Worm (Caenorhabditis elegans): ENCODE measurements around the gene lron-1.

Gene lron-1

DNA sequence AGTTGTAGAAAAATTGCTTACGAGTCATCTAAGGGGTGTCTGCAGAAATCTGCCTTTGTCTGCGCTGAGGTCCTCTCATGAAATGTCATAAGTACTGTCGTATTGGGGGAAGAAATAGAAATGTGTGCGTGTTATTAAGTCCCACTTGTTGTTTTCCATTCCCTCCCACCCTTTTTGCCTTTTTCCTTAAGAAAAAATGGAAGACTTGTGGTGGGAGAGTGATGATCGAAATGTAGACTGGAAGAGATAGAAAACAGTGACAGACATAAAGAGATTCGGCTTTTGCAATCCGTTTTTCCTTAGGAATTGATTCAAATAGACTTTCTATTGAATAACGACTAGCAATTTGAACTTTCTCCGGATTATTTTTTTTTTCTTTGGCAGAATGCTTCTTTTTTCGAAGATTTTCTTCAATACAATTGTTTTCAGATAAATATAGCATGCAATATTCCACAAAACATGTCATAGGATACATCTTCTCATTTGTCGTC is 22.8 kb upstream of the lron-1 start, which contains the start of gene ram-5:
TSS of gene ram-5 (plus strand) at position 441 of the 491 bp plus-strand sequence.
- TF ChIP-seq ttx-3 (tag; optimal IDR thresholded peaks at IDR 0.05) (no peak), tbx-2 (tag; optimal IDR thresholded peaks at IDR 0.05) (no peak), nfya-1 (tag; optimal IDR thresholded peaks at IDR 0.05) (no peak), che-1 (tag; optimal IDR thresholded peaks at IDR 0.05) (no peak), unc-3 (GFP tag; conservative IDR thresholded peaks at IDR 0.05) (no peak), unc-3 (tag; optimal IDR thresholded peaks at IDR 0.05) (no peak), sox-4 (tag; optimal IDR thresholded peaks at IDR 0.05) (no peak), ztf-16 (tag; optimal IDR thresholded peaks at IDR 0.05) (no peak), Y22D7AL.16 (tag; optimal IDR thresholded peaks at IDR 0.05) (no peak), ets-4 (tag; optimal IDR thresholded peaks at IDR 0.05) (no peak)

DNA sequence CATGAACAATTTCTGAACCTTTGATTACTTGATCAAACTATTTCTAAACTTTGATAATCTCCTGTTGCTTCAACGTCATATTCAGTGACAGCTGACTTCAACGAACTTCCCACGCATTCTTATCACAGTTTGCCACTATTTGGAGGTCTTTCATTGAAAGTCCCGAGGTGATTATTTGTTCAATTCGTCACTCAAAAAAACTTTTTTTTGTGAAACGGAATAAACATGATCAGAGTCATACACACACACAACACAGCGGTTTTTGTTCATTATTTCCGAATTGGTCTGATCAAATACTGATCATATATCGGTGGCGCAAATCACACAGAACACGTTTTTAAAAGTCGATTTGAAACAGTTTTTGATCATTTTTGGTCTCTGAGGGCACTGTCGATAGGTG is 16.1 kb upstream of the lron-1 start:
- TF ChIP-seq pat-9 (tag; optimal IDR thresholded peaks at IDR 0.05) (no peak), C08G9.2 (tag; optimal IDR thresholded peaks at IDR 0.05) (no peak), nfya-1 (tag; optimal IDR thresholded peaks at IDR 0.05) (no peak), unc-3 (GFP tag; conservative IDR thresholded peaks at IDR 0.05) (no peak), unc-3 (tag; optimal IDR thresholded peaks at IDR 0.05) (no peak), ceh-22 (tag; optimal IDR thresholded peaks at IDR 0.05) (no peak), Y22D7AL.16 (tag; optimal IDR thresholded peaks at IDR 0.05) (no peak), unc-55 (GFP tag; optimal IDR thresholded peaks at IDR 0.05) (no peak), fkh-10 (GFP tag; optimal IDR thresholded peaks at IDR 0.05) (no peak), ceh-6 (GFP tag; optimal IDR thresholded peaks at IDR 0.05) (no peak), tbx-7 (tag; optimal IDR thresholded peaks at IDR 0.05) (no peak), dmd-4 (tag; optimal IDR thresholded peaks at IDR 0.05; ENCODE audit: borderline replicate concordance) (no peak), nhr-11 (tag; optimal IDR thresholded peaks at IDR 0.05) (no peak), pha-4 (tag; optimal IDR thresholded peaks at IDR 0.05) (no peak)

DNA sequence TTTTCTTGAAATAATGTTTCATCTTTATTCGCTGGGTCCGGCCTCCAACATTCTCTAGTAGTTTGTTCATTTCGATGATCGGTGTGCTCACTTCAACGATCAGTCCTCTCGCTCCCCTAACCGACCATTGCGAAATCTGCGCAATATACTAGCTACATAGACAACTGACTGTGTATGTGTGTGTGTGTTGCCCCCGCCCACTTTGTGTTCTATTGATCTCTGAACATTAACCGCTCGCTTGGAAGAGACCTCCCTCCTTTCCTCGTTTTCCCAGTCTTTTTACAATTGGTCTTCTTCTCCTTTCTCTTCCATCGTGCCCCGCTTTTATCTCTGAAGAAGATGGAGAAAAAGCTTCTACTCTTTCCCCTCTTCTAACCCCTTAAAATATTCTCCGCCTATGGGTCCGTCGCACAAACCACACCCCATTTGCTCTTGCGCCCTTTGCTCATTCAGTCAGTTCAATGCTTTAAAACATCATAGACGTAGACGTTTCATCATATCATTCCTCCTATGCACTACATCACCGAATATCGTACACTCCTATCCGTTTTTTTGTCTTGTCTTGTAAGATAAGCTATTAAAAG is 15.1 kb upstream of the lron-1 start:
- TF ChIP-seq hlh-8 (tag; optimal IDR thresholded peaks at IDR 0.05): no peak
- no peak for TF ChIP-seq hlh-13 (GFP tag; optimal IDR thresholded peaks at IDR 0.05)
- TF ChIP-seq unc-86 (tag; optimal IDR thresholded peaks at IDR 0.05): no peak
- TF ChIP-seq tbx-2 (tag; optimal IDR thresholded peaks at IDR 0.05): peak; percentile 53
- TF ChIP-seq ref-2 (tag; optimal IDR thresholded peaks at IDR 0.05): peak; percentile 48
- TF ChIP-seq ceh-31 (tag; optimal IDR thresholded peaks at IDR 0.05): peak; percentile 45
- peak; percentile 8 for TF ChIP-seq ceh-34 (tag; optimal IDR thresholded peaks at IDR 0.05)
- TF ChIP-seq ceh-48 (tag; optimal IDR thresholded peaks at IDR 0.05): peak; percentile 32
- peak; percentile 66 for TF ChIP-seq unc-55 (GFP tag; optimal IDR thresholded peaks at IDR 0.05)
- TF ChIP-seq unc-42 (tag; optimal IDR thresholded peaks at IDR 0.05): peak; percentile 42
- TF ChIP-seq nhr-232 (tag; optimal IDR thresholded peaks at IDR 0.05): no peak
- TF ChIP-seq F13H6.1 (tag; optimal IDR thresholded peaks at IDR 0.05): peak; percentile 31
- no peak for TF ChIP-seq tbx-7 (tag; optimal IDR thresholded peaks at IDR 0.05)
- TF ChIP-seq nfya-1 (tag; optimal IDR thresholded peaks at IDR 0.05): peak; percentile 45
- TF ChIP-seq hlh-6 (tag; optimal IDR thresholded peaks at IDR 0.05): peak; percentile 52
- TF ChIP-seq hlh-15 (tag; optimal IDR thresholded peaks at IDR 0.05): no peak
- TF ChIP-seq ceh-14 (tag; optimal IDR thresholded peaks at IDR 0.05): peak; percentile 4
- TF ChIP-seq ceh-24 (tag; optimal IDR thresholded peaks at IDR 0.05): no peak
- TF ChIP-seq syd-9 (tag; optimal IDR thresholded peaks at IDR 0.05): peak; percentile 49
- TF ChIP-seq pha-4 (tag; optimal IDR thresholded peaks at IDR 0.05): no peak
- peak; percentile 82 for TF ChIP-seq ceh-18 (tag; optimal IDR thresholded peaks at IDR 0.05)

DNA sequence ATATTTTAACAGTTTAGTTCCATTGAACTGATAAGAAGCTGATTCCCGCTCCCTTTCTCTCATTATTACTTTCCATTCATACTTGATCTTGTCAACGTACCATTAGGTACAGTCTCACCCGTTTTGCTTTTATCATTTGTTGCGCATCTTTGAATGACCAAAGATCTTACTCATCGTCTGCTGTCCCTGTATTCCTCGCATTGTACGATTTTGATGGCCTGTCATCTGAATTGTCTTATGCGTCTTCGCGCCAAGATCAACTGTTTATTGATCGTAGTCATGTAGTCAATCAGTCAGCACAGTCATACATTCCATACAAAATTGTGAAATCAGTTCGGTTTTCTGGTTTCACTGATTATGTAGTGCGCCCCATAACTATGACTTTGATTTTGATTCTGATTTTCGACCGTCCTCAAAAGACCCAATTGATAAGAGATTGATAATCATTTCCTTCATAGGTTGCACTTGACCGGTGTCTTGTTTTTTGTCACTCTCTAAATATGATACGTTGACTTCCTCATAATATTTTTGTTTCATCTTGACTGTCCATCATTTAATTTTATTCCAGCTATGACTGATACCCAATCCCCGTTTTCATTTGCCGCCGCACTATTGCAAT is 14.5 kb upstream of the lron-1 start, which contains the start of gene nhr-3:
TSS of gene nhr-3 (plus strand) at position 569 of the 619 bp plus-strand sequence.
- TF ChIP-seq gmeb-2 (tag; optimal IDR thresholded peaks at IDR 0.05) (no peak), sox-4 (tag; optimal IDR thresholded peaks at IDR 0.05) (no peak), pha-4 (tag; optimal IDR thresholded peaks at IDR 0.05) (no peak), T23F11.4 (GFP tag; optimal IDR thresholded peaks at IDR 0.05) (no peak), ceh-6 (GFP tag; optimal IDR thresholded peaks at IDR 0.05) (no peak), rnt-1 (tag; optimal IDR thresholded peaks at IDR 0.05) (no peak), nhr-11 (tag; optimal IDR thresholded peaks at IDR 0.05) (no peak), hlh-13 (GFP tag; optimal IDR thresholded peaks at IDR 0.05) (no peak), nfya-1 (tag; optimal IDR thresholded peaks at IDR 0.05) (no peak), sdc-2 (tag; optimal IDR thresholded peaks at IDR 0.05) (no peak), npax-4 (tag; optimal IDR thresholded peaks at IDR 0.05) (no peak), ceh-9 (tag; optimal IDR thresholded peaks at IDR 0.05) (no peak), ceh-24 (tag; optimal IDR thresholded peaks at IDR 0.05) (no peak), unc-3 (GFP tag; conservative IDR thresholded peaks at IDR 0.05) (no peak), unc-3 (tag; optimal IDR thresholded peaks at IDR 0.05) (no peak)

Measured in whole organism, late embryonic.